Fruit fly (Drosophila melanogaster): ENCODE data around the gene ph-p.

DNA sequence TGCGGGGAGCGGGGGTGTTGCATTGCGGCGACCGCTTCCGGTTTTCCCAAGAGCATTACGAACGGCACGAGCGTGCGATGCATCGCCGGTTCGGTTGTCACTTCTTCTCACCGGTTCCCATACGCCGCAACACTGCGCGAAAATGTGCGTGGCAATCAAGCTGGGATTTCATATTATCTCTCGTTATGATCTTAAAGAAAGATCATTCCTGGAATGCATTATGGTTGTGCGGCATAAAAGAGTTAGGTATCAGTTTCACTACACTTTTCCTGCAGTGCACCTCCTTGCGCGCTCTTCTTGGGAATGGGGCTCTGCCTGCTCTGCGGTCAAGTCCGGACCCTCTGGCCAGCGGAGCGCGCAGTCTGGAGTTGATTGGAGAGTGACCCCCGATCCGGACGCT is 28.0 kb upstream of the ph-p start:
- peak; percentile 69 for TF ChIP-seq CG32121 (GFP tag; IDR thresholded peaks at IDR 0.05)
- TF ChIP-seq Pif1B (GFP tag; optimal IDR thresholded peaks at IDR 0.05), result no peak
- TF ChIP-seq EcR (GFP tag; optimal IDR thresholded peaks at IDR 0.05), result no peak
- TF ChIP-seq CG34367 (tag; optimal IDR thresholded peaks at IDR 0.05), result no peak
- TF ChIP-seq CG8159 (tag; optimal IDR thresholded peaks at IDR 0.05), result no peak
- TF ChIP-seq D1 (tag; optimal IDR thresholded peaks at IDR 0.05), result no peak
- no peak for TF ChIP-seq CG17806 (tag; optimal IDR thresholded peaks at IDR 0.05)
- TF ChIP-seq CG8301 (tag; optimal IDR thresholded peaks at IDR 0.05), result peak; percentile 80
- no peak for TF ChIP-seq CG13204 (GFP tag; optimal IDR thresholded peaks at IDR 0.05)
- peak; percentile 90 for TF ChIP-seq CG4496 (GFP tag; IDR thresholded peaks at IDR 0.05)

All from whole organism, pupa.